Fruit fly (Drosophila melanogaster) whole organism, embryonic: ENCODE data around the gene inaF-B.

Experiments used
- Abd-B ChIP-seq: fragments of 200-800 bp; sonication (Bioruptor generic); optimal IDR thresholded peaks from 2 replicates; lab custom pipeline; 2018; ENCODE audit warnings: missing biosample characterization, mild to moderate bottlenecking, missing genetic modification characterization, moderate library complexity
- Bgb ChIP-seq: fragments of 200-800 bp; sonication (Bioruptor generic); IDR thresholded peaks from 2 replicates; pipeline ENCODE4 v1.3.6; 2022; ENCODE audit warnings: missing biosample characterization, missing genetic modification characterization; ENCODE audit not compliant: partially characterized antibody
- CG10321 ChIP-seq: fragments of 200-800 bp; sonication (Bioruptor generic); IDR thresholded peaks from 2 replicates; pipeline ENCODE4 v1.3.6; 2022; ENCODE audit warnings: missing biosample characterization, missing genetic modification characterization
- CG10366 ChIP-seq: fragments of 200-800 bp; sonication (Bioruptor generic); IDR thresholded peaks from 2 replicates; pipeline ENCODE4 v1.3.6; 2022; ENCODE audit warnings: missing biosample characterization, missing genetic modification characterization
- CG10979 ChIP-seq: fragments of 200-800 bp; sonication (Bioruptor generic); optimal IDR thresholded peaks from 2 replicates; lab custom pipeline; 2018; ENCODE audit warnings: missing biosample characterization, mild to moderate bottlenecking, missing genetic modification characterization, moderate library complexity
- CG11247 ChIP-seq: fragments of 200-800 bp; sonication (Bioruptor generic); IDR thresholded peaks from 2 replicates; pipeline ENCODE4 v1.3.6; 2022; ENCODE audit warnings: missing biosample characterization, missing genetic modification characterization
- CG13424 ChIP-seq: fragments of 200-800 bp; sonication (Bioruptor generic); optimal IDR thresholded peaks from 2 replicates; lab custom pipeline; 2019; ENCODE audit warnings: missing biosample characterization, mild to moderate bottlenecking, missing genetic modification characterization, moderate library complexity
- CG1602 ChIP-seq: fragments of 200-800 bp; sonication (Bioruptor generic); optimal IDR thresholded peaks from 3 replicates; lab custom pipeline; 2016; ENCODE audit warnings: missing biosample characterization, missing genetic modification characterization
- CG16813 ChIP-seq: fragments of 200-800 bp; sonication (Bioruptor generic); IDR thresholded peaks from 3 replicates; pipeline ENCODE4 v1.3.6; 2022; ENCODE audit warnings: missing biosample characterization, missing genetic modification characterization; ENCODE audit not compliant: partially characterized antibody
- CG16815 ChIP-seq: fragments of 200-800 bp; sonication (Bioruptor generic); optimal IDR thresholded peaks from 3 replicates; lab custom pipeline; 2017; ENCODE audit warnings: missing biosample characterization, mild to moderate bottlenecking, missing genetic modification characterization
- CG17385 ChIP-seq: fragments of 200-800 bp; sonication (Bioruptor generic); optimal IDR thresholded peaks from 3 replicates; lab custom pipeline; 2018; ENCODE audit warnings: missing biosample characterization, mild to moderate bottlenecking, missing genetic modification characterization
- CG2116 ChIP-seq: fragments of 200-800 bp; sonication (Bioruptor generic); optimal IDR thresholded peaks from 3 replicates; lab custom pipeline; 2018; ENCODE audit warnings: missing biosample characterization, mild to moderate bottlenecking, missing genetic modification characterization
- CG2712 ChIP-seq: fragments of 200-800 bp; optimal IDR thresholded peaks from 3 replicates; lab custom pipeline; 2019; ENCODE audit warnings: missing biosample characterization, mild to moderate bottlenecking, missing genetic modification characterization, moderate library complexity
- CG31365 ChIP-seq: fragments of 200-800 bp; sonication (Bioruptor generic); optimal IDR thresholded peaks from 2 replicates; lab custom pipeline; 2018; ENCODE audit warnings: missing biosample characterization, mild to moderate bottlenecking, missing genetic modification characterization
- CG3163 ChIP-seq: fragments of 200-800 bp; sonication (Bioruptor generic); optimal IDR thresholded peaks from 3 replicates; lab custom pipeline; 2016; ENCODE audit warnings: missing biosample characterization, missing genetic modification characterization
- CG3838 ChIP-seq: fragments of 200-800 bp; sonication (Bioruptor generic); optimal IDR thresholded peaks from 3 replicates; lab custom pipeline; 2016; ENCODE audit warnings: missing biosample characterization, missing genetic modification characterization
- CG3847 ChIP-seq: fragments of 200-800 bp; sonication (Bioruptor generic); IDR thresholded peaks from 2 replicates; pipeline ENCODE4 v1.3.6; 2022; ENCODE audit warnings: missing biosample characterization, missing genetic modification characterization
- CG4730 ChIP-seq: fragments of 200-800 bp; sonication (Bioruptor generic); IDR thresholded peaks from 2 replicates; pipeline ENCODE4 v1.3.6; 2022; ENCODE audit warnings: missing biosample characterization, missing genetic modification characterization
- CG5245 ChIP-seq: fragments of 200-800 bp; sonication (Bioruptor generic); optimal IDR thresholded peaks from 3 replicates; lab custom pipeline; 2016; ENCODE audit warnings: missing biosample characterization, missing genetic modification characterization
- CG6689 ChIP-seq: fragments of 200-800 bp; sonication (Bioruptor generic); IDR thresholded peaks from 2 replicates; pipeline ENCODE4 v1.3.6; 2022; ENCODE audit warnings: missing biosample characterization, missing genetic modification characterization
- CG7928 ChIP-seq: fragments of 200-800 bp; sonication (Bioruptor generic); optimal IDR thresholded peaks from 2 replicates; lab custom pipeline; 2017; ENCODE audit warnings: missing biosample characterization, mild to moderate bottlenecking, missing genetic modification characterization
- CG8290 ChIP-seq, 3 experiments: fragments of 200-800 bp; sonication (Bioruptor generic); optimal IDR thresholded peaks; 2 replicates each; lab custom pipeline; 2016 to 2019; ENCODE audit warnings: missing biosample characterization in 3 of 3, missing genetic modification characterization in 3 of 3, mild to moderate bottlenecking in 2 of 3, moderate library complexity in 1 of 3
- CG9215 ChIP-seq: fragments of 200-800 bp; sonication (Bioruptor generic); IDR thresholded peaks from 2 replicates; pipeline ENCODE4 v1.3.6; 2022; ENCODE audit warnings: missing biosample characterization, missing genetic modification characterization
- Dip2 ChIP-seq: fragments of 200-800 bp; sonication (Bioruptor generic); IDR thresholded peaks from 2 replicates; pipeline ENCODE4 v1.3.6; 2022; ENCODE audit warnings: missing biosample characterization, missing genetic modification characterization
- Dref ChIP-seq: fragments of 200-800 bp; sonication (Bioruptor generic); IDR thresholded peaks from 2 replicates; pipeline ENCODE4 v1.3.6; 2022; ENCODE audit warnings: missing biosample characterization, missing genetic modification characterization
- Ets65A ChIP-seq: fragments of 200-800 bp; sonication (Bioruptor generic); peaks from one replicate; lab custom pipeline; 2016; ENCODE audit warnings: missing biosample characterization, missing genetic modification characterization
- Hr3 ChIP-seq: fragments of 200-800 bp; sonication (Bioruptor generic); optimal IDR thresholded peaks from 3 replicates; lab custom pipeline; 2016; ENCODE audit warnings: missing biosample characterization, missing genetic modification characterization
- NK7.1 ChIP-seq: fragments of 200-800 bp; sonication (Bioruptor generic); optimal IDR thresholded peaks from 3 replicates; lab custom pipeline; 2016; ENCODE audit warnings: missing biosample characterization, missing genetic modification characterization
- Tbp ChIP-seq: fragments of >200 bp; optimal IDR thresholded peaks from 2 replicates; lab custom pipeline; 2018; ENCODE audit warnings: missing biosample characterization, missing genetic modification characterization
- Usf ChIP-seq: fragments of 200-800 bp; sonication (Bioruptor generic); optimal IDR thresholded peaks from 2 replicates; lab custom pipeline; 2017; ENCODE audit warnings: missing genotype, missing biosample characterization, missing genetic modification characterization
- ac ChIP-seq: fragments of 200-800 bp; sonication (Bioruptor generic); optimal IDR thresholded peaks from 3 replicates; lab custom pipeline; 2017; ENCODE audit warnings: missing biosample characterization, mild to moderate bottlenecking, missing genetic modification characterization
- bsh ChIP-seq, 2 experiments: fragments of 200-800 bp; sonication (Bioruptor generic); optimal IDR thresholded peaks; 2 replicates each; lab custom pipeline; 2017 to 2018; ENCODE audit warnings: mild to moderate bottlenecking in 2 of 2, missing biosample characterization in 2 of 2, missing genetic modification characterization in 2 of 2, moderate library complexity in 1 of 2
- chinmo ChIP-seq: fragments of 200-800 bp; sonication (Bioruptor generic); IDR thresholded peaks from 4 replicates; pipeline ENCODE4 v1.3.6; 2022; ENCODE audit warnings: missing biosample characterization, missing genetic modification characterization; ENCODE audit not compliant: partially characterized antibody
- chn ChIP-seq: fragments of 200-800 bp; sonication (Bioruptor generic); optimal IDR thresholded peaks from 2 replicates; lab custom pipeline; 2016; ENCODE audit warnings: missing biosample characterization, missing genetic modification characterization
- emc ChIP-seq: fragments of 200-800 bp; sonication (Bioruptor generic); optimal IDR thresholded peaks from 2 replicates; lab custom pipeline; 2016; ENCODE audit warnings: missing biosample characterization, missing genetic modification characterization
- hkb ChIP-seq, 2 experiments: fragments of 200-800 bp in 1 of 2; fragments of >200 bp in 1 of 2; sonication (Bioruptor generic) in 1 of 2; IDR thresholded peaks in 1 of 2; optimal IDR thresholded peaks in 1 of 2; 2 replicates each; pipeline versions ENCODE4 v1.3.6 to Lab custom; 2017 to 2022; ENCODE audit warnings: missing biosample characterization in 1 of 2, missing genetic modification characterization in 1 of 2
- lmd ChIP-seq: fragments of 200-800 bp; sonication (Bioruptor generic); IDR thresholded peaks from 2 replicates; pipeline ENCODE4 v1.3.6; 2022; ENCODE audit warnings: missing biosample characterization, missing genetic modification characterization
- lola ChIP-seq, 3 experiments: fragments of >200 bp in 2 of 3; fragments of 200-800 bp in 1 of 3; sonication (Bioruptor generic) in 1 of 3; optimal IDR thresholded peaks; 2 replicates each; lab custom pipeline; 2017 to 2019; ENCODE audit warnings: missing biosample characterization in 3 of 3, missing genetic modification characterization in 3 of 3, mild to moderate bottlenecking in 1 of 3, moderate library complexity in 1 of 3
- nerfin-1 ChIP-seq: fragments of 200-800 bp; sonication (Bioruptor generic); optimal IDR thresholded peaks from 3 replicates; lab custom pipeline; 2019; ENCODE audit warnings: missing biosample characterization, mild to moderate bottlenecking, missing genetic modification characterization, moderate library complexity
- oc ChIP-seq: fragments of 200-800 bp; sonication (Bioruptor generic); optimal IDR thresholded peaks from 2 replicates; lab custom pipeline; 2018; ENCODE audit warnings: missing biosample characterization, mild to moderate bottlenecking, missing genetic modification characterization, moderate library complexity
- pfk ChIP-seq: fragments of 200-800 bp; sonication (Bioruptor generic); optimal IDR thresholded peaks from 2 replicates; lab custom pipeline; 2018; ENCODE audit warnings: missing biosample characterization, mild to moderate bottlenecking, missing genetic modification characterization, moderate library complexity
- pita ChIP-seq: fragments of 200-800 bp; sonication (Bioruptor generic); optimal IDR thresholded peaks from 2 replicates; lab custom pipeline; 2017; ENCODE audit warnings: missing biosample characterization, mild to moderate bottlenecking, missing genetic modification characterization
- sna ChIP-seq: fragments of 200-800 bp; sonication (Bioruptor generic); IDR thresholded peaks from 2 replicates; pipeline ENCODE4 v1.3.6; 2022; ENCODE audit warnings: missing biosample characterization, missing genetic modification characterization; ENCODE audit not compliant: partially characterized antibody
- ttk ChIP-seq: fragments of 200-800 bp; sonication (Bioruptor generic); IDR thresholded peaks from 2 replicates; pipeline ENCODE4 v2.1.2; 2022; ENCODE audit warnings: missing biosample characterization, missing genetic modification characterization
- tup ChIP-seq: fragments of 200-800 bp; sonication (Bioruptor generic); optimal IDR thresholded peaks from 2 replicates; lab custom pipeline; 2016; ENCODE audit warnings: missing biosample characterization, mild to moderate bottlenecking, missing genetic modification characterization, moderate library complexity
- unc-4 ChIP-seq: fragments of 200-800 bp; sonication (Bioruptor generic); IDR thresholded peaks from 2 replicates; pipeline ENCODE4 v1.3.6; 2022; ENCODE audit warnings: missing biosample characterization, missing genetic modification characterization; ENCODE audit not compliant: partially characterized antibody

inaF-B gene

dm6 chrX:11681558-11682551 is 50.7 kb downstream of the inaF-B start (continued):
- TF ChIP-seq sna (0 out of 2 replicates have a peak, but pooled peaks have one; percentile 12), pfk (GFP tag; lab: Kevin White, UChicago) (peak; percentile 33), emc (GFP tag; lab: Kevin White, UChicago) (peak; percentile 31), oc (no peak), bsh (GFP tag; optimal IDR thresholded peaks at IDR 0.05; lab: Kevin White, UChicago) (peak; percentile 52 to 62), chinmo (peak; percentile 91; the same call in 2 of the 4 replicates), Dref (peak; percentile 69), Dip2 (GFP tag; lab: Robert Waterston, UW) (no peak), tup (GFP tag; lab: Kevin White, UChicago) (no peak), CG5245 (GFP tag; lab: Kevin White, UChicago) (no peak), CG6689 (GFP tag; lab: Robert Waterston, UW) (peak; percentile 50), ac (GFP tag; lab: Kevin White, UChicago) (no peak), CG13424 (tag; lab: Kevin White, UChicago) (peak; percentile 79), CG2116 (GFP tag; lab: Kevin White, UChicago) (peak; percentile 79), lola (GFP tag; optimal IDR thresholded peaks at IDR 0.05; lab: Kevin White, UChicago) (peak in 2 of 3 experiments; percentile 21 to 52), CG4730 (GFP tag; lab: Robert Waterston, UW) (no peak), CG10979 (tag; lab: Kevin White, UChicago) (peak; percentile 35), CG31365 (tag; lab: Kevin White, UChicago) (no peak), CG17385 (peak; percentile 23), CG3838 (GFP tag; lab: Kevin White, UChicago) (no peak), CG8290 (GFP tag; optimal IDR thresholded peaks at IDR 0.05; lab: Kevin White, UChicago) (peak; percentile 72), CG8290 (tag; optimal IDR thresholded peaks at IDR 0.05; lab: Kevin White, UChicago) (peak; percentile 77 to 89), CG1602 (GFP tag; lab: Kevin White, UChicago) (peak; percentile 37), lmd (GFP tag; lab: Robert Waterston, UW) (peak; percentile 46; the same call in 1 of the 2 replicates), pita (GFP tag; lab: Kevin White, UChicago) (no peak), CG3847 (GFP tag; lab: Robert Waterston, UW) (peak; percentile 62), Hr3 (GFP tag; lab: Kevin White, UChicago) (peak; percentile 41), Ets65A (GFP tag; lab: Kevin White, UChicago) (peak; percentile 93), Bgb (GFP tag; lab: Robert Waterston, UW) (peak; percentile 20; the same call in 1 of the 2 replicates), CG7928 (GFP tag; lab: Kevin White, UChicago) (peak; percentile 32), Usf (GFP tag; lab: Kevin White, UChicago) (no peak), CG16815 (GFP tag; lab: Kevin White, UChicago) (peak; percentile 25), CG16813 (peak; percentile 54), nerfin-1 (tag; lab: Kevin White, UChicago) (peak; percentile 30), Tbp (GFP tag; lab: Kevin White, UChicago) (no peak), unc-4 (GFP tag; lab: Robert Waterston, UW) (peak; percentile 67; the same call in 1 of the 2 replicates), CG2712 (peak; percentile 62), CG10366 (GFP tag; lab: Robert Waterston, UW) (peak; percentile 39), Abd-B (GFP tag; lab: Kevin White, UChicago) (peak; percentile 35), chn (GFP tag; lab: Kevin White, UChicago) (peak; percentile 53), CG11247 (GFP tag; lab: Robert Waterston, UW) (peak; percentile 42; the same call in 1 of the 2 replicates), ttk (GFP tag; lab: Robert Waterston, UW) (no peak), NK7.1 (GFP tag; lab: Kevin White, UChicago) (peak; percentile 35), CG3163 (GFP tag; lab: Kevin White, UChicago) (peak; percentile 26), CG10321 (peak; percentile 85), hkb (optimal IDR thresholded peaks at IDR 0.05; lab: Kevin White, UChicago) (no peak), hkb (GFP tag; IDR thresholded peaks at IDR 0.05; lab: Robert Waterston, UW) (no peak), CG9215 (GFP tag; lab: Robert Waterston, UW) (peak; percentile 64)
